Worm (Caenorhabditis elegans): ENCODE data around the gene cyld-1.

Gene cyld-1

DNA sequence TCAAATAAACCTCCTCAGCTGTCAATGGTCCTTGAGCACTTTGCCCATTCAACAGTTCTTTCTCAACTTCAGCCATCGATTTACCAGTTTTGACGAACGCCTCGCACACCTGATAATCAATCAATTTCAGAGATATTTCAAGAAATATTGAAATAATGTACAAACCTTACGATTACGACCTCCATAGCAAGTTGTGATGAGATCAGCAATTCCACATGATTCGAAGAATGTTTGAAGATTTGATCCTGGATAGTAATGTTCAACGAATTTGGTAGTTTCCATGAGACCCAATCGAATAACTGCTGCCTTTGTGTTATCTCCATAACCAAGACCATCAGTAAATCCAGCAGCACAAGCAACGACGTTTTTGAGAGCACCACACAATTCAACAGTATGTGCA is 55.5 kb downstream of the cyld-1 start:
- no peak for TF ChIP-seq dve-1 (tag; optimal IDR thresholded peaks at IDR 0.05)
- TF ChIP-seq nfya-1 (tag; optimal IDR thresholded peaks at IDR 0.05) = no peak
- no peak for TF ChIP-seq ceh-22 (tag; optimal IDR thresholded peaks at IDR 0.05)
- TF ChIP-seq che-1 (tag; optimal IDR thresholded peaks at IDR 0.05) = no peak
- TF ChIP-seq pag-3 (tag; optimal IDR thresholded peaks at IDR 0.05; ENCODE audit: borderline replicate concordance) = no peak
- TF ChIP-seq ref-2 (tag; optimal IDR thresholded peaks at IDR 0.05) = no peak
- TF ChIP-seq ahr-1 (tag; optimal IDR thresholded peaks at IDR 0.05) = no peak
- TF ChIP-seq dmd-4 (tag; optimal IDR thresholded peaks at IDR 0.05; ENCODE audit: borderline replicate concordance) = no peak
- no peak for TF ChIP-seq nhr-232 (tag; optimal IDR thresholded peaks at IDR 0.05)
- no peak for TF ChIP-seq C08G9.2 (tag; optimal IDR thresholded peaks at IDR 0.05)
- no peak for TF ChIP-seq odd-2 (tag; optimal IDR thresholded peaks at IDR 0.05)
- TF ChIP-seq syd-9 (tag; optimal IDR thresholded peaks at IDR 0.05) = no peak
- no peak for TF ChIP-seq ceh-6 (GFP tag; optimal IDR thresholded peaks at IDR 0.05)
- TF ChIP-seq ceh-19 (GFP tag; optimal IDR thresholded peaks at IDR 0.05) = no peak
- no peak for TF ChIP-seq ets-4 (tag; optimal IDR thresholded peaks at IDR 0.05)

ce11 chrIII:9853667-9854620 is 56.5 kb downstream of the cyld-1 start:
- TF ChIP-seq tbx-2 (tag; optimal IDR thresholded peaks at IDR 0.05) (no peak), ceh-22 (tag; optimal IDR thresholded peaks at IDR 0.05) (no peak), madf-2 (tag; optimal IDR thresholded peaks at IDR 0.05) (no peak)

- TF ChIP-seq ama-1 (optimal IDR thresholded peaks at IDR 0.05) (no peak), K09A11.1 (tag; optimal IDR thresholded peaks at IDR 0.05; ENCODE audit: insufficient read depth) (no peak), ceh-48 (tag; optimal IDR thresholded peaks at IDR 0.05) (no peak), ceh-9 (tag; optimal IDR thresholded peaks at IDR 0.05) (no peak), ceh-14 (tag; optimal IDR thresholded peaks at IDR 0.05) (no peak), hlh-6 (tag; optimal IDR thresholded peaks at IDR 0.05) (no peak), ceh-18 (tag; optimal IDR thresholded peaks at IDR 0.05) (no peak), ceh-24 (tag; optimal IDR thresholded peaks at IDR 0.05) (no peak)
Observed at ce11 chrIII:9851547-9851946, 58.9 kb downstream of the cyld-1 start, which contains the start of gene K11H3.3. Gene K11H3.3 (plus strand): TSS chrIII:9851854.

DNA sequence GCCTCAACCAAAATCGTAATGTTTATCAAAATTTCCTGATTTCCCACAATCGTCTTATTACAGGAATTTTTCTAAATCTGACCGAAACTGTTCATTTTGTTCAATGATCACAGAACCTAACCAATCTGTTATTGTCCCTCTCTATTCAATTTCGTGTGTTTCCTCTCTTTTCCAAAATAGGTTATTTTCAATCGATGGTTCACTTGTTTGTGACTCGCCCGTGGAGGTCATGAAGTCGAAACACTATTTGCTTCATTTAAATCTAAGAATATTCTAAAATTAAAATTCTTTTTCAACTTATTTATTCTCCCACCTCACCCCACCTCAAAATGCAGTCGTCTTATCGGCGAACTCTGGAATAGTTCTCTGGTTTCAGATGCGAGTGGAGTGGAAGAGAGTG is 59.6 kb downstream of the cyld-1 start:
- no peak for TF ChIP-seq fkh-10 (GFP tag; optimal IDR thresholded peaks at IDR 0.05)
- no peak for TF ChIP-seq C08G9.2 (tag; optimal IDR thresholded peaks at IDR 0.05)
- no peak for TF ChIP-seq sox-2 (GFP tag; IDR thresholded peaks at IDR 0.05)
- no peak for TF ChIP-seq pha-4 (tag; optimal IDR thresholded peaks at IDR 0.05)
- no peak for TF ChIP-seq ceh-2 (tag; optimal IDR thresholded peaks at IDR 0.05)
- no peak for TF ChIP-seq pqm-1 (tag; optimal IDR thresholded peaks at IDR 0.05)
- TF ChIP-seq unc-3 (GFP tag; conservative IDR thresholded peaks at IDR 0.05) = no peak
- no peak for TF ChIP-seq unc-3 (tag; optimal IDR thresholded peaks at IDR 0.05)
- no peak for TF ChIP-seq pag-3 (tag; optimal IDR thresholded peaks at IDR 0.05; ENCODE audit: borderline replicate concordance)
- TF ChIP-seq K09A11.1 (tag; optimal IDR thresholded peaks at IDR 0.05; ENCODE audit: insufficient read depth) = no peak
- no peak for TF ChIP-seq dmd-4 (tag; optimal IDR thresholded peaks at IDR 0.05; ENCODE audit: borderline replicate concordance)
- no peak for TF ChIP-seq ceh-48 (tag; optimal IDR thresholded peaks at IDR 0.05)
- no peak for TF ChIP-seq ceh-22 (tag; optimal IDR thresholded peaks at IDR 0.05)

DNA sequence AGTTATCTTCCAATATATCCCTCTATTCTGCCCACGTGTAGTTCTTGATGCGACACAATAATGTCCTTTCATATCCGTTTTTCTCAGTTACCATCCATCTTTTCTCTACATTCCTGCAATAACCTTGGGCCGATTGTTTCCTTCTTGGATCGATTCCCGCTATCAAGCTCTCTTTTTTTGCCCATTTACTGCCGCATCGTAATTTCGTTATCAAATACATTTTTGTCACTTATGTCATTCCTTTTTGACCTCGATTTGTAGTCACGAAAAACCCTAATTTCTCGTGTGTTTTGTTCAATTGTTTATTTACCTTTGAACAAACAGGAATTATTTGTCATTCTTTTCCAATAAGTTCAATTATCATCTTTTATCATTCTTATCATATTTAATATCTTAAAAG is 60.5 kb downstream of the cyld-1 start:
- TF ChIP-seq tbx-7 (tag; optimal IDR thresholded peaks at IDR 0.05) = no peak
- TF ChIP-seq ahr-1 (tag; optimal IDR thresholded peaks at IDR 0.05) = no peak
- TF ChIP-seq odd-2 (tag; optimal IDR thresholded peaks at IDR 0.05) = no peak
- TF ChIP-seq ceh-30 (tag; optimal IDR thresholded peaks at IDR 0.05) = no peak
- no peak for TF ChIP-seq ceh-31 (tag; optimal IDR thresholded peaks at IDR 0.05)
- no peak for TF ChIP-seq ceh-48 (tag; optimal IDR thresholded peaks at IDR 0.05)
- TF ChIP-seq sox-4 (tag; optimal IDR thresholded peaks at IDR 0.05) = no peak
- TF ChIP-seq unc-55 (GFP tag; optimal IDR thresholded peaks at IDR 0.05) = no peak
- TF ChIP-seq C38D4.7 (GFP tag; optimal IDR thresholded peaks at IDR 0.05) = no peak
- TF ChIP-seq C08G9.2 (tag; optimal IDR thresholded peaks at IDR 0.05) = no peak
- no peak for TF ChIP-seq ets-4 (tag; optimal IDR thresholded peaks at IDR 0.05)
- no peak for TF ChIP-seq ceh-24 (tag; optimal IDR thresholded peaks at IDR 0.05)
- no peak for TF ChIP-seq che-1 (tag; optimal IDR thresholded peaks at IDR 0.05)
- no peak for TF ChIP-seq fax-1 (tag; optimal IDR thresholded peaks at IDR 0.05)
- TF ChIP-seq eyg-1 (tag; optimal IDR thresholded peaks at IDR 0.05) = no peak
- TF ChIP-seq nhr-232 (tag; optimal IDR thresholded peaks at IDR 0.05) = no peak
- TF ChIP-seq pag-3 (tag; optimal IDR thresholded peaks at IDR 0.05; ENCODE audit: borderline replicate concordance) = no peak
- no peak for TF ChIP-seq K02D7.2 (tag; optimal IDR thresholded peaks at IDR 0.05)
